Worm (Caenorhabditis elegans) whole organism, late embryonic: ENCODE measurements around the gene Y37H2A.14.

Source experiments
- F13H6.1 ChIP-seq: sonication (generic microtip); optimal IDR thresholded peaks from 2 replicates; lab custom pipeline; 2016; ENCODE audit warnings: missing genetic modification characterization, missing compliant biosample characterization
- K02D7.2 ChIP-seq: sonication (generic microtip); optimal IDR thresholded peaks from 2 replicates; lab custom pipeline; 2017; ENCODE audit warnings: mild to moderate bottlenecking, missing genetic modification characterization, missing compliant biosample characterization
- K09A11.1 ChIP-seq: sonication (generic microtip); optimal IDR thresholded peaks from 2 replicates; lab custom pipeline; 2017; ENCODE audit warnings: antibody characterized with exemption, mild to moderate bottlenecking, missing genetic modification characterization, missing compliant biosample characterization; ENCODE audit not compliant: insufficient read depth
- T23F11.4 ChIP-seq: fragments of 200-800 bp; sonication (Bioruptor generic); optimal IDR thresholded peaks from 2 replicates; lab custom pipeline; 2018; ENCODE audit warnings: mild to moderate bottlenecking, missing genetic modification characterization, missing compliant biosample characterization
- ahr-1 ChIP-seq: sonication (generic microtip); optimal IDR thresholded peaks from 2 replicates; lab custom pipeline; 2016; ENCODE audit warnings: missing genetic modification characterization, missing compliant biosample characterization
- ama-1 ChIP-seq: fragments of 150-350 bp; optimal IDR thresholded peaks from 2 replicates; lab custom pipeline; 2014
- ceh-14 ChIP-seq: sonication (generic microtip); optimal IDR thresholded peaks from 2 replicates; lab custom pipeline; 2016; ENCODE audit warnings: missing genotype, missing genetic modification characterization, missing compliant biosample characterization
- ceh-18 ChIP-seq: sonication (generic microtip); optimal IDR thresholded peaks from 2 replicates; lab custom pipeline; 2016; ENCODE audit warnings: missing genetic modification characterization, missing compliant biosample characterization
- ceh-19 ChIP-seq: fragments of 200-800 bp; sonication (Bioruptor generic); optimal IDR thresholded peaks from 2 replicates; lab custom pipeline; 2018; ENCODE audit warnings: mild to moderate bottlenecking, missing genetic modification characterization, missing compliant biosample characterization
- ceh-2 ChIP-seq: sonication (generic microtip); optimal IDR thresholded peaks from 2 replicates; lab custom pipeline; 2016; ENCODE audit warnings: missing genotype, missing genetic modification characterization, missing compliant biosample characterization
- ceh-22 ChIP-seq: sonication (generic microtip); optimal IDR thresholded peaks from 2 replicates; lab custom pipeline; 2017; ENCODE audit warnings: missing biosample characterization, missing genetic modification characterization
- ceh-45 ChIP-seq: fragments of 200-800 bp; sonication (Bioruptor generic); IDR thresholded peaks from 2 replicates; pipeline ENCODE4 v1.3.6; 2022; ENCODE audit warnings: missing genetic modification reagents, missing genetic modification characterization, missing compliant biosample characterization
- ceh-48 ChIP-seq: sonication (generic microtip); optimal IDR thresholded peaks from 2 replicates; lab custom pipeline; 2016; ENCODE audit warnings: missing genetic modification characterization, inconsistent platforms, missing compliant biosample characterization
- dmd-4 ChIP-seq: sonication (generic microtip); optimal IDR thresholded peaks from 2 replicates; lab custom pipeline; 2016; ENCODE audit warnings: borderline replicate concordance, missing genetic modification characterization, missing compliant biosample characterization
- fax-1 ChIP-seq: sonication (generic microtip); optimal IDR thresholded peaks from 2 replicates; lab custom pipeline; 2016; ENCODE audit warnings: missing genotype, missing genetic modification characterization, missing compliant biosample characterization
- fkh-10 ChIP-seq: fragments of 150-350 bp; optimal IDR thresholded peaks from 2 replicates; lab custom pipeline; 2014; ENCODE audit warnings: missing biosample characterization, missing genetic modification reagents, missing genetic modification characterization
- hlh-13 ChIP-seq: fragments of 200-800 bp; sonication (Bioruptor generic); optimal IDR thresholded peaks from 2 replicates; lab custom pipeline; 2018; ENCODE audit warnings: mild to moderate bottlenecking, missing genetic modification characterization, missing compliant biosample characterization
- hlh-15 ChIP-seq: sonication (generic microtip); optimal IDR thresholded peaks from 2 replicates; lab custom pipeline; 2016; ENCODE audit warnings: missing genetic modification characterization, missing compliant biosample characterization
- lim-6 ChIP-seq: sonication (generic microtip); optimal IDR thresholded peaks from 2 replicates; lab custom pipeline; 2016; ENCODE audit warnings: missing genetic modification characterization, missing compliant biosample characterization
- lin-11 ChIP-seq: fragments of 200-800 bp; sonication (Bioruptor generic); optimal IDR thresholded peaks from 2 replicates; lab custom pipeline; 2018; ENCODE audit warnings: mild to moderate bottlenecking, missing genetic modification characterization, missing compliant biosample characterization
- mec-3 ChIP-seq: sonication (generic microtip); optimal IDR thresholded peaks from 2 replicates; lab custom pipeline; 2016; ENCODE audit warnings: borderline replicate concordance, missing genetic modification characterization, missing compliant biosample characterization
- nhr-11 ChIP-seq: fragments of 150-350 bp; optimal IDR thresholded peaks from 2 replicates; lab custom pipeline; 2014; ENCODE audit warnings: missing biosample characterization, missing genetic modification characterization
- nhr-232 ChIP-seq: sonication (generic microtip); optimal IDR thresholded peaks from 2 replicates; lab custom pipeline; 2016; ENCODE audit warnings: missing genetic modification characterization, missing compliant biosample characterization
- odd-2 ChIP-seq: sonication (generic microtip); optimal IDR thresholded peaks from 2 replicates; lab custom pipeline; 2017; ENCODE audit warnings: antibody characterized with exemption, mild to moderate bottlenecking, missing genetic modification characterization, missing compliant biosample characterization
- pat-9 ChIP-seq: fragments of 200-800 bp; sonication (Bioruptor generic); optimal IDR thresholded peaks from 2 replicates; lab custom pipeline; 2018; ENCODE audit warnings: mild to moderate bottlenecking, missing genetic modification characterization, moderate library complexity, missing compliant biosample characterization
- pros-1 ChIP-seq: fragments of 150-350 bp; optimal IDR thresholded peaks from 2 replicates; lab custom pipeline; 2014; ENCODE audit warnings: missing biosample characterization, missing genetic modification reagents, missing genetic modification characterization
- ref-2 ChIP-seq: sonication (generic microtip); optimal IDR thresholded peaks from 2 replicates; lab custom pipeline; 2016; ENCODE audit warnings: missing genetic modification characterization, missing compliant biosample characterization
- rnt-1 ChIP-seq: sonication (generic microtip); optimal IDR thresholded peaks from 2 replicates; lab custom pipeline; 2016; ENCODE audit warnings: missing genetic modification characterization, missing compliant biosample characterization
- tbx-2 ChIP-seq: sonication (generic microtip); optimal IDR thresholded peaks from 2 replicates; lab custom pipeline; 2016; ENCODE audit warnings: missing genetic modification characterization, missing compliant biosample characterization
- tbx-7 ChIP-seq: sonication (generic microtip); optimal IDR thresholded peaks from 2 replicates; lab custom pipeline; 2016; ENCODE audit warnings: missing genotype, missing genetic modification characterization, missing compliant biosample characterization
- unc-42 ChIP-seq: sonication (generic microtip); optimal IDR thresholded peaks from 2 replicates; lab custom pipeline; 2016; ENCODE audit warnings: missing genotype, missing genetic modification characterization, missing compliant biosample characterization
- unc-86 ChIP-seq: sonication (generic microtip); optimal IDR thresholded peaks from 2 replicates; lab custom pipeline; 2016; ENCODE audit warnings: missing genetic modification characterization, missing compliant biosample characterization
- ztf-16 ChIP-seq: sonication (generic microtip); optimal IDR thresholded peaks from 2 replicates; lab custom pipeline; 2017; ENCODE audit warnings: missing genetic modification characterization, missing compliant biosample characterization

Y37H2A.14 gene

ce11 chrV:18129663-18130272, 13.8 kb upstream of the Y37H2A.14 start:
- peak; percentile 55 for TF ChIP-seq ceh-48 (tag; lab: Kevin White, UChicago)

ce11 chrV:18131049-18131448, 12.5 kb upstream of the Y37H2A.14 start, which contains the start of gene Y37H2A.12:
Y37H2A.12 (minus strand) TSS chrV:18131129.
- TF ChIP-seq hlh-13 (GFP tag; lab: Kevin White, UChicago): no peak
- no peak for TF ChIP-seq ceh-14
- no peak for TF ChIP-seq K09A11.1 (tag; lab: Kevin White, UChicago)
- no peak for TF ChIP-seq dmd-4 (tag; lab: Kevin White, UChicago)
- TF ChIP-seq pros-1 (tag; lab: Kevin White, UChicago): no peak
- TF ChIP-seq ceh-22 (tag; lab: Kevin White, UChicago): no peak
- TF ChIP-seq T23F11.4 (GFP tag; lab: Kevin White, UChicago): no peak
- TF ChIP-seq ceh-48 (tag; lab: Kevin White, UChicago): no peak
- no peak for TF ChIP-seq tbx-7
- no peak for TF ChIP-seq unc-42 (tag; lab: Kevin White, UChicago)
- TF ChIP-seq nhr-232 (tag; lab: Kevin White, UChicago): no peak

ce11 chrV:18133177-18133576, 10.4 kb upstream of the Y37H2A.14 start, which contains the start of gene Y37H2A.18:
Y37H2A.18 (minus strand) TSS chrV:18133277.
- no peak for TF ChIP-seq tbx-2
- no peak for TF ChIP-seq ceh-2 (tag; lab: Kevin White, UChicago)
- no peak for TF ChIP-seq hlh-13 (GFP tag; lab: Kevin White, UChicago)
- no peak for TF ChIP-seq ztf-16 (tag; lab: Kevin White, UChicago)
- TF ChIP-seq nhr-11 (tag; lab: Kevin White, UChicago): no peak
- no peak for TF ChIP-seq mec-3 (tag; lab: Kevin White, UChicago)
- TF ChIP-seq fax-1 (tag; lab: Kevin White, UChicago): no peak
- no peak for TF ChIP-seq F13H6.1 (tag; lab: Kevin White, UChicago)
- TF ChIP-seq K02D7.2 (tag; lab: Kevin White, UChicago): no peak

- no peak for TF ChIP-seq ceh-14
- TF ChIP-seq ref-2: no peak
- no peak for TF ChIP-seq ceh-19 (GFP tag; lab: Kevin White, UChicago)
- no peak for TF ChIP-seq hlh-15
- TF ChIP-seq unc-42 (tag; lab: Kevin White, UChicago): no peak
- TF ChIP-seq F13H6.1 (tag; lab: Kevin White, UChicago): no peak
- no peak for TF ChIP-seq rnt-1
- TF ChIP-seq, all 69 proteins: peak for 0
Measured at ce11 chrV:18134378-18134777, 9.2 kb upstream of the Y37H2A.14 start, which contains the start of gene Y37H2A.7. Y37H2A.7 (minus strand) TSS chrV:18134478.

- TF ChIP-seq K09A11.1 (tag; lab: Kevin White, UChicago) (no peak), fkh-10 (GFP tag; lab: Kevin White, UChicago) (no peak), hlh-13 (GFP tag; lab: Kevin White, UChicago) (no peak), ceh-18 (tag; lab: Kevin White, UChicago) (no peak), odd-2 (tag; lab: Kevin White, UChicago) (no peak), ztf-16 (tag; lab: Kevin White, UChicago) (no peak), lim-6 (tag; lab: Kevin White, UChicago) (no peak), fax-1 (tag; lab: Kevin White, UChicago) (no peak), tbx-2 (no peak), lin-11 (tag; lab: Kevin White, UChicago) (no peak)
Measured at ce11 chrV:18137679-18138078, 5.9 kb upstream of the Y37H2A.14 start.

- TF ChIP-seq tbx-7 (no peak), ceh-45 (GFP tag; lab: Robert Waterston, UW) (no peak), lin-11 (tag; lab: Kevin White, UChicago) (no peak), ceh-18 (tag; lab: Kevin White, UChicago) (no peak), unc-86 (tag; lab: Kevin White, UChicago) (no peak), ahr-1 (tag; lab: Kevin White, UChicago) (no peak), ama-1 (no peak), K09A11.1 (tag; lab: Kevin White, UChicago) (no peak), K02D7.2 (tag; lab: Kevin White, UChicago) (no peak), odd-2 (tag; lab: Kevin White, UChicago) (no peak), pat-9 (tag; lab: Kevin White, UChicago) (no peak), fkh-10 (GFP tag; lab: Kevin White, UChicago) (no peak)
- TF ChIP-seq, all 69 proteins: peak for 0
Measured at ce11 chrV:18138695-18139094, 4.8 kb upstream of the Y37H2A.14 start, which contains the start of gene Y37H2A.10. Y37H2A.10 (plus strand) TSS chrV:18138995.
